Fruit fly (Drosophila melanogaster): ENCODE data around the gene Trf2.

- TF ChIP-seq CG8478 (optimal IDR thresholded peaks at IDR 0.05): no peak
- no peak for TF ChIP-seq CTCF (optimal IDR thresholded peaks at IDR 0.05)
These were observed 1.8 kb upstream of the Trf2 start, which contains the start of gene PIG-T for dm6 chrX:8407124-8407775.

Data from S2 (cell line).